Worm (Caenorhabditis elegans) whole organism, L4 larva: ENCODE data around the gene C06H5.6.
"Not testable (repeated sequence)": the region's sequence is repeated elsewhere in the genome, so short reads cannot be mapped to it uniquely, and the experiment has no call there.

Source experiments
- aha-1 ChIP-seq: fragments of 150-350 bp; peaks from one replicate; lab custom pipeline; 2014; ENCODE audit warnings: missing biosample characterization, missing genetic modification characterization
- daf-16 ChIP-seq, 3 experiments: sonication (generic microtip); optimal IDR thresholded peaks; 2 replicates each; lab custom pipeline; 2016 to 2017; ENCODE audit warnings: missing genetic modification characterization in 3 of 3, missing genetic modification reagents in 3 of 3, mild to moderate bottlenecking in 2 of 3, missing compliant biosample characterization in 2 of 3, missing biosample characterization in 1 of 3, moderate library complexity in 1 of 3
- dve-1 ChIP-seq: sonication (generic microtip); optimal IDR thresholded peaks from 2 replicates; lab custom pipeline; 2017; ENCODE audit warnings: antibody characterized with exemption, mild to moderate bottlenecking, missing genetic modification characterization, missing compliant biosample characterization; ENCODE audit not compliant: insufficient read depth
- fkh-10 ChIP-seq: fragments of 150-350 bp; optimal IDR thresholded peaks from 2 replicates; lab custom pipeline; 2014; ENCODE audit warnings: missing biosample characterization, missing genetic modification reagents, missing genetic modification characterization
- mep-1 ChIP-seq: fragments of 150-350 bp; sonication (generic microtip); optimal IDR thresholded peaks from 3 replicates; lab custom pipeline; 2014; ENCODE audit warnings: missing biosample characterization, missing genetic modification characterization
- zag-1 ChIP-seq: fragments of 150-350 bp; optimal IDR thresholded peaks from 2 replicates; lab custom pipeline; 2014; ENCODE audit warnings: missing biosample characterization, missing genetic modification characterization

DNA sequence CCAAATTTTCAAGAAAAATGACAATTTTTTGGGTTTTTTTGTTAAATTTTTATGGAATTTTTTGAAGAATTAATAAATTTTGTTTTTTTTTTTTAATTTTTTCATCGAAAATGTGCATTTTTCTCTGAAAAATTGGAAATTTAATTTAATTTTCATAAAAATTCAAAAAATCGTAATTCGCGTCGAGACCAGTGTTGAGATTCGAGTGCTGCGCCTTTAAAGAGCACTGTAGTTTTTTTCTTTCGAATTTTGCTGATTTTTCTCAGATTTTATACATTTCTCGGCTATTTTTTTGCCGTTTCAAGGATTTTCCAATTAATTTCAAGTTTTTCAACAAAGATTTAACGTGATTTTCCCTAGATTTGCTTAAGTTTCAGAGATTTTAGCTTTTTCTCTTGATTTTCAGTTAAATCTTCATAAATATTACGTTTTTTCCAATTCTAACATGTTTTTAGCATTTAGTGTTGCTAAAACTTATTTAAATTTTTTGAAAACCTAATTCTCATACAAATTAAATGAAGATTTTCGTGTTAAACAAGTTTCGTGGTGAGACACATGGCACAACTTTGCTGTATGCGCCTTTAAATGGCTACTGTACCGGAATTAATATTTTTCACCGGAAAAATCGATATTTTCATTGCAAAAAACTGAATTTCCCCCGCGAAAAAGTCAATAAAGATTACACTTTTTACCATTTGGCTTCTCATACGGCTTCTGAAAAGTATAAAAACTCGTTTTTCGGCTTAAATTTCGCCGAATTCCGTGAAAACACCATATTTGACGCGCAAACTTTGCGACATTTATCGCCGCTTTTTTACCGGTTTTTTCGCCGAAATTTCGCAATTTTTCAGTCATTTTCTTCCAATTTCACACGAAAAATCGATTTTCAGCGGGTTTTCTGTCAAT, 35.6 kb upstream of the C06H5.6 start, which contains the start of gene usp-50:
- not testable (repeated sequence) for TF ChIP-seq mep-1 (tag; lab: Kevin White, UChicago); dve-1 (tag; lab: Kevin White, UChicago); daf-16 (GFP tag; optimal IDR thresholded peaks at IDR 0.05; lab: Kevin White, UChicago); daf-16 (tag; optimal IDR thresholded peaks at IDR 0.05; lab: Kevin White, UChicago); fkh-10 (GFP tag; lab: Kevin White, UChicago); aha-1 (tag; lab: Kevin White, UChicago); zag-1 (tag; lab: Kevin White, UChicago)
